Worm (Caenorhabditis elegans) whole organism, L1 larva: ENCODE measurements around the gene coq-8.
A peak's percentile ranks its signal among the peaks of the same experiment; 100 is the strongest.

Source experiments
- efl-1 ChIP-seq, 4 experiments: fragments of 150-350 bp; optimal IDR thresholded peaks in 3 of 4; peaks in 1 of 4; 1 replicate in 1 of 4; 2 replicates in 3 of 4; lab custom pipeline; 2014; ENCODE audit warnings: missing biosample characterization in 2 of 4, missing genetic modification characterization in 2 of 4, missing genetic modification reagents in 2 of 4
- elt-3 ChIP-seq, 6 experiments: fragments of 150-350 bp in 1 of 6; sonication (generic microtip); optimal IDR thresholded peaks; 2 replicates each; lab custom pipeline; 2017 to 2018; ENCODE audit warnings: missing biosample characterization in 6 of 6, missing genetic modification characterization in 6 of 6, inconsistent platforms in 1 of 6
- hlh-4 ChIP-seq: sonication (generic microtip); optimal IDR thresholded peaks from 2 replicates; lab custom pipeline; 2016; ENCODE audit warnings: mild to moderate bottlenecking, missing genetic modification characterization, missing compliant biosample characterization
- rnt-1 ChIP-seq: sonication (generic microtip); optimal IDR thresholded peaks from 2 replicates; lab custom pipeline; 2016; ENCODE audit warnings: mild to moderate bottlenecking, missing genetic modification characterization, moderate library complexity, missing compliant biosample characterization
- unc-98 ChIP-seq: fragments of 200-800 bp; sonication (Bioruptor generic); IDR thresholded peaks from 2 replicates; pipeline ENCODE4 v1.3.6; 2022; ENCODE audit warnings: missing genetic modification characterization, missing compliant biosample characterization

ce11 chrIII:4849739-4850138 is 13.5 kb upstream of the coq-8 start, which contains the start of gene nonu-1:
- peak; percentile 13 for TF ChIP-seq rnt-1 (tag; lab: Kevin White, UChicago)
- no peak for TF ChIP-seq hlh-4 (tag; lab: Kevin White, UChicago)
- TF ChIP-seq unc-98, result no peak
- TF ChIP-seq elt-3 (tag; optimal IDR thresholded peaks at IDR 0.05; lab: Kevin White, UChicago), result no peak
- TF ChIP-seq efl-1 (optimal IDR thresholded peaks at IDR 0.05; lab: Kevin White, UChicago), result no peak
- peak in 1 of 2 experiments; percentile 78 for TF ChIP-seq efl-1 (GFP tag; optimal IDR thresholded peaks at IDR 0.05 in 1 of 2; lab: Kevin White, UChicago)
